Fruit fly (Drosophila melanogaster) whole organism, embryonic: ENCODE data around the gene CG42240.

Source experiments
- CG11398 ChIP-seq: fragments of 200-800 bp; sonication (Bioruptor generic); optimal IDR thresholded peaks from 2 replicates; lab custom pipeline; 2016; ENCODE audit warnings: missing biosample characterization, missing genetic modification characterization
- CG14860 ChIP-seq: fragments of 200-800 bp; sonication (Bioruptor generic); IDR thresholded peaks from 3 replicates; pipeline ENCODE4 v1.3.6; 2022; ENCODE audit warnings: missing biosample characterization, missing genetic modification characterization; ENCODE audit not compliant: partially characterized antibody
- Fer3 ChIP-seq: fragments of 200-800 bp; sonication (Bioruptor generic); optimal IDR thresholded peaks from 2 replicates; lab custom pipeline; 2018; ENCODE audit warnings: missing biosample characterization, mild to moderate bottlenecking, missing genetic modification characterization, moderate library complexity
- hth ChIP-seq: fragments of >200 bp; optimal IDR thresholded peaks from 2 replicates; lab custom pipeline; 2017; ENCODE audit warnings: inconsistent platforms
- trem ChIP-seq: fragments of 200-800 bp; optimal IDR thresholded peaks from 3 replicates; lab custom pipeline; 2019; ENCODE audit warnings: missing biosample characterization, mild to moderate bottlenecking, missing genetic modification characterization, moderate library complexity
- usp ChIP-seq: fragments of >200 bp; optimal IDR thresholded peaks from 2 replicates; lab custom pipeline; 2017; ENCODE audit warnings: missing biosample characterization, missing genetic modification characterization
- zen2 ChIP-seq: fragments of 200-800 bp; sonication (Bioruptor generic); IDR thresholded peaks from 3 replicates; pipeline ENCODE4 v1.3.6; 2022; ENCODE audit warnings: missing biosample characterization, missing genetic modification characterization; ENCODE audit not compliant: partially characterized antibody

dm6 chrX:6338738-6339614 is 8.3 kb downstream of the CG42240 start:
- TF ChIP-seq usp (no peak), CG14860 (GFP tag; lab: Robert Waterston, UW) (no peak), Fer3 (tag; lab: Kevin White, UChicago) (no peak), hth (lab: Kevin White, UChicago) (no peak), zen2 (GFP tag; lab: Robert Waterston, UW) (no peak), CG11398 (GFP tag; lab: Kevin White, UChicago) (no peak), trem (no peak)
